Fruit fly (Drosophila melanogaster) whole organism, embryonic: ENCODE measurements around the gene CG16734.

Experiments used
- CG10147 ChIP-seq: fragments of 200-800 bp; sonication (Bioruptor generic); optimal IDR thresholded peaks from 2 replicates; lab custom pipeline; 2019; ENCODE audit warnings: missing biosample characterization, mild to moderate bottlenecking, missing genetic modification characterization, moderate library complexity
- CG1024 ChIP-seq: fragments of 200-800 bp; sonication (Bioruptor generic); IDR thresholded peaks from 2 replicates; pipeline ENCODE4 v1.3.6; 2022; ENCODE audit warnings: missing biosample characterization, missing genetic modification characterization
- CG10321 ChIP-seq: fragments of 200-800 bp; sonication (Bioruptor generic); IDR thresholded peaks from 2 replicates; pipeline ENCODE4 v1.3.6; 2022; ENCODE audit warnings: missing biosample characterization, missing genetic modification characterization
- CG10366 ChIP-seq: fragments of 200-800 bp; sonication (Bioruptor generic); IDR thresholded peaks from 2 replicates; pipeline ENCODE4 v1.3.6; 2022; ENCODE audit warnings: missing biosample characterization, missing genetic modification characterization
- CG11093 ChIP-seq: fragments of 200-800 bp; sonication (Bioruptor generic); IDR thresholded peaks from 3 replicates; pipeline ENCODE4 v1.3.6; 2022; ENCODE audit warnings: missing biosample characterization, missing genetic modification characterization
- CG11696 ChIP-seq: fragments of 200-800 bp; sonication (Bioruptor generic); IDR thresholded peaks from 2 replicates; pipeline ENCODE4 v1.3.6; 2022; ENCODE audit warnings: missing biosample characterization, missing genetic modification characterization
- CG12659 ChIP-seq: fragments of 200-800 bp; sonication (Bioruptor generic); optimal IDR thresholded peaks from 3 replicates; lab custom pipeline; 2017; ENCODE audit warnings: mild to moderate bottlenecking, missing biosample characterization, missing genetic modification reagents, missing genetic modification characterization
- CG13624 ChIP-seq: fragments of 200-800 bp; sonication (Bioruptor generic); optimal IDR thresholded peaks from 2 replicates; lab custom pipeline; 2016; ENCODE audit warnings: missing biosample characterization, missing genetic modification characterization
- CG13894 ChIP-seq: fragments of 200-800 bp; sonication (Bioruptor generic); optimal IDR thresholded peaks from 3 replicates; lab custom pipeline; 2018; ENCODE audit warnings: missing biosample characterization, mild to moderate bottlenecking, missing genetic modification characterization, moderate library complexity
- CG16813 ChIP-seq: fragments of 200-800 bp; sonication (Bioruptor generic); IDR thresholded peaks from 3 replicates; pipeline ENCODE4 v1.3.6; 2022; ENCODE audit warnings: missing biosample characterization, missing genetic modification characterization; ENCODE audit not compliant: partially characterized antibody
- CG2120 ChIP-seq: fragments of 200-800 bp; sonication (Bioruptor generic); optimal IDR thresholded peaks from 3 replicates; lab custom pipeline; 2016; ENCODE audit warnings: missing biosample characterization, missing genetic modification characterization
- CG2678 ChIP-seq: fragments of 200-800 bp; sonication (Bioruptor generic); optimal IDR thresholded peaks from 3 replicates; lab custom pipeline; 2019; ENCODE audit warnings: missing biosample characterization, mild to moderate bottlenecking, missing genetic modification characterization, moderate library complexity
- CG3163 ChIP-seq: fragments of 200-800 bp; sonication (Bioruptor generic); optimal IDR thresholded peaks from 3 replicates; lab custom pipeline; 2016; ENCODE audit warnings: missing biosample characterization, missing genetic modification characterization
- CG3847 ChIP-seq: fragments of 200-800 bp; sonication (Bioruptor generic); IDR thresholded peaks from 2 replicates; pipeline ENCODE4 v1.3.6; 2022; ENCODE audit warnings: missing biosample characterization, missing genetic modification characterization
- CG5245 ChIP-seq: fragments of 200-800 bp; sonication (Bioruptor generic); optimal IDR thresholded peaks from 3 replicates; lab custom pipeline; 2016; ENCODE audit warnings: missing biosample characterization, missing genetic modification characterization
- CG7271 ChIP-seq: fragments of 200-800 bp; sonication (Bioruptor generic); optimal IDR thresholded peaks from 2 replicates; lab custom pipeline; 2018; ENCODE audit warnings: missing biosample characterization, mild to moderate bottlenecking, missing genetic modification characterization, moderate library complexity
- CG7987 ChIP-seq: fragments of 200-800 bp; sonication (Bioruptor generic); optimal IDR thresholded peaks from 2 replicates; lab custom pipeline; 2018; ENCODE audit warnings: missing biosample characterization, mild to moderate bottlenecking, missing genetic modification characterization, moderate library complexity
- CG8478 ChIP-seq: fragments of >200 bp; optimal IDR thresholded peaks from 2 replicates; lab custom pipeline; 2018
- CG9609 ChIP-seq: fragments of 200-800 bp; sonication (Bioruptor generic); optimal IDR thresholded peaks from 3 replicates; lab custom pipeline; 2016; ENCODE audit warnings: missing biosample characterization, missing genetic modification characterization
- CHES-1-like ChIP-seq: fragments of 200-800 bp; sonication (Bioruptor generic); optimal IDR thresholded peaks from 2 replicates; lab custom pipeline; 2016; ENCODE audit warnings: missing biosample characterization, missing genetic modification characterization
- Gsc ChIP-seq: fragments of 200-800 bp; sonication (Bioruptor generic); IDR thresholded peaks from 2 replicates; pipeline ENCODE4 v1.3.6; 2022; ENCODE audit warnings: missing biosample characterization, missing genetic modification characterization
- Hmr ChIP-seq: fragments of 200-800 bp; sonication (Bioruptor generic); optimal IDR thresholded peaks from 3 replicates; lab custom pipeline; 2017; ENCODE audit warnings: mild to moderate bottlenecking, missing biosample characterization, missing genetic modification reagents, missing genetic modification characterization
- Mes4 ChIP-seq: fragments of 200-800 bp; sonication (Bioruptor generic); optimal IDR thresholded peaks from 2 replicates; lab custom pipeline; 2016; ENCODE audit warnings: missing biosample characterization, missing genetic modification characterization
- Oaz ChIP-seq: fragments of 200-800 bp; sonication (Bioruptor generic); IDR thresholded peaks from 2 replicates; pipeline ENCODE4 v1.3.6; 2022; ENCODE audit warnings: missing biosample characterization, missing genetic modification characterization
- Side ChIP-seq: fragments of 200-800 bp; sonication (Bioruptor generic); optimal IDR thresholded peaks from 2 replicates; lab custom pipeline; 2016; ENCODE audit warnings: missing biosample characterization, missing genetic modification characterization
- Sox102F ChIP-seq: fragments of 200-800 bp; sonication (Bioruptor generic); optimal IDR thresholded peaks from 2 replicates; lab custom pipeline; 2018; ENCODE audit warnings: missing biosample characterization, mild to moderate bottlenecking, missing genetic modification characterization, moderate library complexity
- Sry-δ ChIP-seq: fragments of 200-800 bp; sonication (Bioruptor generic); optimal IDR thresholded peaks from 2 replicates; lab custom pipeline; 2016; ENCODE audit warnings: missing biosample characterization, missing genetic modification characterization
- Trl ChIP-seq, 3 experiments: fragments of >200 bp in 2 of 3; fragments of 200-800 bp in 1 of 3; sonication (Bioruptor generic) in 1 of 3; optimal IDR thresholded peaks; 2 replicates in 1 of 3; 3 replicates in 2 of 3; lab custom pipeline; 2016 to 2017; ENCODE audit warnings: missing biosample characterization in 1 of 3, missing genetic modification characterization in 1 of 3
- Xbp1 ChIP-seq: fragments of 200-800 bp; sonication (Bioruptor generic); optimal IDR thresholded peaks from 3 replicates; lab custom pipeline; 2016; ENCODE audit warnings: missing biosample characterization, mild to moderate bottlenecking, missing genetic modification characterization
- ato ChIP-seq: fragments of 200-800 bp; sonication (Bioruptor generic); IDR thresholded peaks from 2 replicates; pipeline ENCODE4 v1.3.6; 2022; ENCODE audit warnings: missing biosample characterization, missing genetic modification characterization; ENCODE audit not compliant: partially characterized antibody
- dpn ChIP-seq, 2 experiments: fragments of 200-800 bp; sonication (Bioruptor generic); optimal IDR thresholded peaks; 3 replicates each; lab custom pipeline; 2016; ENCODE audit warnings: missing biosample characterization in 2 of 2, missing genetic modification characterization in 2 of 2
- emc ChIP-seq: fragments of 200-800 bp; sonication (Bioruptor generic); optimal IDR thresholded peaks from 2 replicates; lab custom pipeline; 2016; ENCODE audit warnings: missing biosample characterization, missing genetic modification characterization
- eve ChIP-seq, 2 experiments: fragments of >200 bp; optimal IDR thresholded peaks; 2 replicates each; lab custom pipeline; 2017; ENCODE audit warnings: missing biosample characterization in 2 of 2, missing genetic modification characterization in 2 of 2
- grn ChIP-seq: fragments of 200-800 bp; sonication (Bioruptor generic); optimal IDR thresholded peaks from 3 replicates; lab custom pipeline; 2017; ENCODE audit warnings: missing biosample characterization, missing genetic modification characterization
- hkb ChIP-seq, 2 experiments: fragments of 200-800 bp in 1 of 2; fragments of >200 bp in 1 of 2; sonication (Bioruptor generic) in 1 of 2; IDR thresholded peaks in 1 of 2; optimal IDR thresholded peaks in 1 of 2; 2 replicates each; pipeline versions ENCODE4 v1.3.6 to Lab custom; 2017 to 2022; ENCODE audit warnings: missing biosample characterization in 1 of 2, missing genetic modification characterization in 1 of 2
- inv ChIP-seq: fragments of 200-800 bp; sonication (Bioruptor generic); IDR thresholded peaks from 2 replicates; pipeline ENCODE4 v1.3.6; 2022; ENCODE audit warnings: missing biosample characterization, missing genetic modification characterization; ENCODE audit not compliant: partially characterized antibody
- jing ChIP-seq: fragments of 200-800 bp; sonication (Bioruptor generic); optimal IDR thresholded peaks from 2 replicates; lab custom pipeline; 2018; ENCODE audit warnings: missing biosample characterization, mild to moderate bottlenecking, missing genetic modification characterization
- kni ChIP-seq: fragments of 200-800 bp; sonication (Bioruptor generic); optimal IDR thresholded peaks from 3 replicates; lab custom pipeline; 2017; ENCODE audit warnings: mild to moderate bottlenecking, missing biosample characterization, missing genetic modification reagents, missing genetic modification characterization
- mld ChIP-seq: fragments of 200-800 bp; sonication (Bioruptor generic); IDR thresholded peaks from 3 replicates; pipeline ENCODE4 v1.3.6; 2022; ENCODE audit warnings: missing biosample characterization, missing genetic modification characterization; ENCODE audit not compliant: partially characterized antibody
- nmo ChIP-seq: fragments of 200-800 bp; sonication (Bioruptor generic); optimal IDR thresholded peaks from 2 replicates; lab custom pipeline; 2018; ENCODE audit warnings: missing biosample characterization, mild to moderate bottlenecking, missing genetic modification characterization, moderate library complexity
- pzg ChIP-seq: fragments of 200-800 bp; sonication (Bioruptor generic); optimal IDR thresholded peaks from 3 replicates; lab custom pipeline; 2018; ENCODE audit warnings: missing biosample characterization, mild to moderate bottlenecking, missing genetic modification characterization, moderate library complexity
- rib ChIP-seq: fragments of 200-800 bp; sonication (Bioruptor generic); IDR thresholded peaks from 2 replicates; pipeline ENCODE4 v1.3.6; 2022; ENCODE audit warnings: missing biosample characterization, missing genetic modification characterization
- salm ChIP-seq: fragments of 200-800 bp; sonication (Bioruptor generic); optimal IDR thresholded peaks from 2 replicates; lab custom pipeline; 2018; ENCODE audit warnings: missing biosample characterization, mild to moderate bottlenecking, missing genetic modification characterization
- scrt ChIP-seq: fragments of 200-800 bp; sonication (Bioruptor generic); optimal IDR thresholded peaks from 2 replicates; lab custom pipeline; 2018; ENCODE audit warnings: missing biosample characterization, mild to moderate bottlenecking, missing genetic modification characterization, moderate library complexity
- sqz ChIP-seq: fragments of 200-800 bp; sonication (Bioruptor generic); optimal IDR thresholded peaks from 3 replicates; lab custom pipeline; 2018; ENCODE audit warnings: missing biosample characterization, mild to moderate bottlenecking, missing genetic modification characterization
- stwl ChIP-seq: fragments of 200-800 bp; sonication (Bioruptor generic); optimal IDR thresholded peaks from 3 replicates; lab custom pipeline; 2018; ENCODE audit warnings: missing biosample characterization, mild to moderate bottlenecking, missing genetic modification characterization, moderate library complexity
- sug ChIP-seq: fragments of 200-800 bp; optimal IDR thresholded peaks from 2 replicates; lab custom pipeline; 2019; ENCODE audit warnings: missing biosample characterization, mild to moderate bottlenecking, missing genetic modification characterization, moderate library complexity
- tup ChIP-seq: fragments of 200-800 bp; sonication (Bioruptor generic); optimal IDR thresholded peaks from 2 replicates; lab custom pipeline; 2016; ENCODE audit warnings: missing biosample characterization, mild to moderate bottlenecking, missing genetic modification characterization, moderate library complexity
- unc-4 ChIP-seq: fragments of 200-800 bp; sonication (Bioruptor generic); IDR thresholded peaks from 2 replicates; pipeline ENCODE4 v1.3.6; 2022; ENCODE audit warnings: missing biosample characterization, missing genetic modification characterization; ENCODE audit not compliant: partially characterized antibody
- vfl ChIP-seq: fragments of 200-800 bp; sonication (Bioruptor generic); optimal IDR thresholded peaks from 2 replicates; lab custom pipeline; 2016; ENCODE audit warnings: missing biosample characterization, missing genetic modification characterization

The CG16734 gene

dm6 chr3R:9227330-9227729 is 27.5 kb upstream of the CG16734 start (continued):
- TF ChIP-seq CG3163 (GFP tag; lab: Kevin White, UChicago) = no peak
- no peak for TF ChIP-seq CG16813 (GFP tag; lab: Robert Waterston, UW)
- TF ChIP-seq mld (GFP tag; lab: Robert Waterston, UW) = no peak
- TF ChIP-seq Trl (optimal IDR thresholded peaks at IDR 0.05; lab: Kevin White, UChicago) = no peak
- no peak for TF ChIP-seq Trl (GFP tag; optimal IDR thresholded peaks at IDR 0.05; lab: Kevin White, UChicago)
- TF ChIP-seq CG2120 (GFP tag; lab: Kevin White, UChicago) = peak; percentile 79
- no peak for TF ChIP-seq CG13624 (GFP tag; lab: Kevin White, UChicago)
- TF ChIP-seq Mes4 = no peak
- no peak for TF ChIP-seq tup (GFP tag; lab: Kevin White, UChicago)
- TF ChIP-seq sqz (GFP tag; lab: Kevin White, UChicago) = no peak
- TF ChIP-seq Oaz = peak; percentile 51; the same call in 1 of the 2 replicates
- peak; percentile 70 for TF ChIP-seq CG10147
- no peak for TF ChIP-seq CG13894
- TF ChIP-seq CG12659 = peak; percentile 71
- TF ChIP-seq CG8478 (lab: Kevin White, UChicago) = no peak
- TF ChIP-seq CG1024 = peak; percentile 35; the same call in 1 of the 2 replicates
- TF ChIP-seq inv (GFP tag; lab: Robert Waterston, UW) = no peak
- TF ChIP-seq unc-4 (GFP tag; lab: Robert Waterston, UW) = no peak
- peak; percentile 80 for TF ChIP-seq Sox102F (GFP tag; lab: Kevin White, UChicago)
- TF ChIP-seq nmo = peak; percentile 71
- peak; percentile 83 for TF ChIP-seq Hmr (GFP tag; lab: Kevin White, UChicago)
- TF ChIP-seq pzg (GFP tag; lab: Kevin White, UChicago) = no peak
- TF ChIP-seq CG7271 (tag; lab: Kevin White, UChicago) = no peak
- TF ChIP-seq rib = no peak; the same call in 1 of the 2 replicates
- no peak for TF ChIP-seq sug (tag; lab: Kevin White, UChicago)
- peak in 1 of 2 experiments; percentile 62 for TF ChIP-seq eve (GFP tag; optimal IDR thresholded peaks at IDR 0.05; lab: Kevin White, UChicago)
- TF ChIP-seq CG9609 (GFP tag; lab: Kevin White, UChicago) = no peak
- no peak for TF ChIP-seq emc (GFP tag; lab: Kevin White, UChicago)
- TF ChIP-seq CG3847 = peak; percentile 71
- TF ChIP-seq hkb (optimal IDR thresholded peaks at IDR 0.05; lab: Kevin White, UChicago) = no peak
- TF ChIP-seq hkb (GFP tag; IDR thresholded peaks at IDR 0.05; lab: Robert Waterston, UW) = peak; percentile 85
- peak; percentile 64; the same call in 1 of the 2 replicates for TF ChIP-seq CG11696
- peak; percentile 40 for TF ChIP-seq scrt (GFP tag; lab: Kevin White, UChicago)
- TF ChIP-seq stwl (tag; lab: Kevin White, UChicago) = no peak
- TF ChIP-seq kni = no peak
- peak; percentile 32 for TF ChIP-seq vfl (GFP tag; lab: Kevin White, UChicago)
- no peak for TF ChIP-seq CG7987 (GFP tag; lab: Kevin White, UChicago)
- TF ChIP-seq Sry-δ (GFP tag; lab: Kevin White, UChicago) = no peak
- TF ChIP-seq Side (GFP tag; lab: Kevin White, UChicago) = no peak
- peak; percentile 37 for TF ChIP-seq CG5245 (GFP tag; lab: Kevin White, UChicago)
- peak; percentile 39 for TF ChIP-seq salm (tag; lab: Kevin White, UChicago)
- no peak for TF ChIP-seq Gsc (GFP tag; lab: Robert Waterston, UW)
- TF ChIP-seq Xbp1 (GFP tag; lab: Kevin White, UChicago) = peak; percentile 68
- no peak for TF ChIP-seq CG10321
- TF ChIP-seq CG2678 = peak; percentile 86
- no peak for TF ChIP-seq CHES-1-like (GFP tag; lab: Kevin White, UChicago)
- TF ChIP-seq jing = peak; percentile 53
- no peak for TF ChIP-seq grn (GFP tag; lab: Kevin White, UChicago)
- peak; percentile 82 for TF ChIP-seq CG10366 (GFP tag; lab: Robert Waterston, UW)
- no peak for TF ChIP-seq ato (GFP tag; lab: Robert Waterston, UW)
- peak; percentile 35; the same call in 1 of the 3 replicates for TF ChIP-seq CG11093 (GFP tag; lab: Robert Waterston, UW)
- peak in 1 of 2 experiments; percentile 75 for TF ChIP-seq dpn (GFP tag; optimal IDR thresholded peaks at IDR 0.05; lab: Kevin White, UChicago)
